Fruit fly (Drosophila melanogaster): ENCODE measurements around the gene hydra.

dm6 chrX:20638054-20638453 is 38.8 kb downstream of the hydra start:
- no peak for TF ChIP-seq CTCF (optimal IDR thresholded peaks at IDR 0.05)
- TF ChIP-seq CG8478 (optimal IDR thresholded peaks at IDR 0.05): no peak
